Fruit fly (Drosophila melanogaster) whole organism, adult: ENCODE measurements around the gene CG14811.
A peak's percentile ranks its signal among the peaks of the same experiment; 100 is the strongest.

ENCODE experiments used
- CG11617 ChIP-seq: fragments of 200-800 bp; sonication (Bioruptor generic); optimal IDR thresholded peaks from 2 replicates; lab custom pipeline; 2017; ENCODE audit warnings: mild to moderate bottlenecking, missing biosample characterization, missing genetic modification reagents, missing genetic modification characterization
- CG12768 ChIP-seq: fragments of 200-800 bp; sonication (Bioruptor generic); optimal IDR thresholded peaks from 2 replicates; lab custom pipeline; 2017; ENCODE audit warnings: missing biosample characterization, missing genetic modification characterization, mild to moderate bottlenecking, moderate library complexity, missing genetic modification reagents
- CG14711 ChIP-seq: fragments of 200-800 bp; sonication (Bioruptor generic); optimal IDR thresholded peaks from 2 replicates; lab custom pipeline; 2018; ENCODE audit warnings: missing biosample characterization, mild to moderate bottlenecking, missing genetic modification characterization, moderate library complexity
- CG1620 ChIP-seq: fragments of 200-800 bp; sonication (Bioruptor generic); optimal IDR thresholded peaks from 2 replicates; lab custom pipeline; 2016; ENCODE audit warnings: missing biosample characterization, missing genetic modification characterization
- CG33017 ChIP-seq: fragments of 200-800 bp; sonication (Bioruptor generic); optimal IDR thresholded peaks from 2 replicates; lab custom pipeline; 2018; ENCODE audit warnings: missing biosample characterization, mild to moderate bottlenecking, missing genetic modification characterization, moderate library complexity
- CG5204 ChIP-seq: fragments of 200-800 bp; sonication (Bioruptor generic); optimal IDR thresholded peaks from 2 replicates; lab custom pipeline; 2016; ENCODE audit warnings: missing biosample characterization, missing genetic modification characterization
- CG7045 ChIP-seq: fragments of 200-800 bp; sonication (Bioruptor generic); optimal IDR thresholded peaks from 2 replicates; lab custom pipeline; 2017; ENCODE audit warnings: missing biosample characterization, mild to moderate bottlenecking, missing genetic modification characterization
- CG7101 ChIP-seq: fragments of 200-800 bp; sonication (Bioruptor generic); optimal IDR thresholded peaks from 2 replicates; lab custom pipeline; 2018; ENCODE audit warnings: missing biosample characterization, mild to moderate bottlenecking, missing genetic modification characterization, moderate library complexity
- Clk ChIP-seq: fragments of 200-800 bp; sonication (Bioruptor generic); optimal IDR thresholded peaks from 2 replicates; lab custom pipeline; 2017; ENCODE audit warnings: missing biosample characterization, missing genetic modification characterization
- Crg-1 ChIP-seq: fragments of 200-800 bp; sonication (Bioruptor generic); optimal IDR thresholded peaks from 2 replicates; lab custom pipeline; 2016; ENCODE audit warnings: missing biosample characterization, missing genetic modification characterization
- Hr96 ChIP-seq: fragments of 200-800 bp; sonication (Bioruptor generic); optimal IDR thresholded peaks from 2 replicates; lab custom pipeline; 2016; ENCODE audit warnings: missing biosample characterization, missing genetic modification characterization
- Mnt ChIP-seq: fragments of 200-800 bp; sonication (Bioruptor generic); optimal IDR thresholded peaks from 2 replicates; lab custom pipeline; 2016; ENCODE audit warnings: missing biosample characterization, mild to moderate bottlenecking, missing genetic modification characterization
- bab1 ChIP-seq: fragments of 200-800 bp; sonication (Bioruptor generic); optimal IDR thresholded peaks from 3 replicates; lab custom pipeline; 2019; ENCODE audit warnings: missing biosample characterization, mild to moderate bottlenecking, missing genetic modification characterization, moderate library complexity
- cic ChIP-seq: fragments of 200-800 bp; sonication (Bioruptor generic); optimal IDR thresholded peaks from 2 replicates; lab custom pipeline; 2017; ENCODE audit warnings: missing biosample characterization, mild to moderate bottlenecking, missing genetic modification characterization, moderate library complexity
- cnc ChIP-seq, 2 experiments: fragments of >200 bp; optimal IDR thresholded peaks; 2 replicates each; lab custom pipeline; 2017
- kay ChIP-seq: fragments of 200-800 bp; sonication (Bioruptor generic); peaks from one replicate; lab custom pipeline; 2016; ENCODE audit warnings: missing biosample characterization, missing genetic modification characterization, borderline replicate concordance
- ovo ChIP-seq: fragments of 200-800 bp; sonication (Bioruptor generic); optimal IDR thresholded peaks from 2 replicates; lab custom pipeline; 2016; ENCODE audit warnings: missing biosample characterization, missing genetic modification characterization
- pad ChIP-seq: fragments of 200-800 bp; sonication (Bioruptor generic); optimal IDR thresholded peaks from 3 replicates; lab custom pipeline; 2017; ENCODE audit warnings: missing biosample characterization, missing genetic modification characterization, mild to moderate bottlenecking, moderate library complexity, missing genetic modification reagents
- tj ChIP-seq: fragments of 200-800 bp; sonication (Bioruptor generic); optimal IDR thresholded peaks from 3 replicates; lab custom pipeline; 2017; ENCODE audit warnings: missing biosample characterization, mild to moderate bottlenecking, missing genetic modification characterization, moderate library complexity
- toe ChIP-seq: fragments of 200-800 bp; sonication (Bioruptor generic); optimal IDR thresholded peaks from 2 replicates; lab custom pipeline; 2016; ENCODE audit warnings: missing biosample characterization, missing genetic modification characterization

Gene CG14811

dm6 chrX:1821039-1821438 is 1.1 kb downstream of the CG14811 start:
- TF ChIP-seq pad (GFP tag; lab: Kevin White, UChicago), result no peak
- TF ChIP-seq bab1 (GFP tag; lab: Kevin White, UChicago), result peak; percentile 36
- TF ChIP-seq CG7101 (tag; lab: Kevin White, UChicago), result no peak
- TF ChIP-seq ovo (GFP tag; lab: Kevin White, UChicago), result no peak
- no peak for TF ChIP-seq CG12768 (GFP tag; lab: Kevin White, UChicago)
- no peak for TF ChIP-seq Mnt
- no peak for TF ChIP-seq cic (GFP tag; lab: Kevin White, UChicago)

dm6 chrX:1820241-1820640 is 1.9 kb downstream of the CG14811 start, which contains the start of gene CG14810:
TSS of gene CG14810 (minus strand) at chrX:1820341.
- TF ChIP-seq Crg-1 (no peak), CG1620 (GFP tag; lab: Kevin White, UChicago) (no peak), CG7045 (GFP tag; lab: Kevin White, UChicago) (no peak), bab1 (GFP tag; lab: Kevin White, UChicago) (no peak), tj (GFP tag; lab: Kevin White, UChicago) (no peak), cnc (optimal IDR thresholded peaks at IDR 0.05; lab: Kevin White, UChicago) (no peak), ovo (GFP tag; lab: Kevin White, UChicago) (no peak), Clk (GFP tag; lab: Kevin White, UChicago) (no peak)

dm6 chrX:1819026-1819425 is 3.2 kb downstream of the CG14811 start:
- TF ChIP-seq bab1 (GFP tag; lab: Kevin White, UChicago), result peak; percentile 68
- TF ChIP-seq kay, result peak; percentile 39
- no peak for TF ChIP-seq pad (GFP tag; lab: Kevin White, UChicago)

- TF ChIP-seq kay (no peak), tj (GFP tag; lab: Kevin White, UChicago) (no peak), CG33017 (tag; lab: Kevin White, UChicago) (no peak), Hr96 (GFP tag; lab: Kevin White, UChicago) (no peak), Clk (GFP tag; lab: Kevin White, UChicago) (no peak), pad (GFP tag; lab: Kevin White, UChicago) (peak; percentile 32), bab1 (GFP tag; lab: Kevin White, UChicago) (no peak), CG1620 (GFP tag; lab: Kevin White, UChicago) (no peak)
Observed at dm6 chrX:1811173-1811572, 11.0 kb downstream of the CG14811 start.

- TF ChIP-seq CG11617 (GFP tag; lab: Kevin White, UChicago), result no peak
- TF ChIP-seq Hr96 (GFP tag; lab: Kevin White, UChicago), result no peak
- TF ChIP-seq CG1620 (GFP tag; lab: Kevin White, UChicago), result no peak
- no peak for TF ChIP-seq CG7045 (GFP tag; lab: Kevin White, UChicago)
- TF ChIP-seq CG7101 (tag; lab: Kevin White, UChicago), result no peak
- TF ChIP-seq bab1 (GFP tag; lab: Kevin White, UChicago), result no peak
- TF ChIP-seq kay, result no peak
- TF ChIP-seq cnc (optimal IDR thresholded peaks at IDR 0.05; lab: Kevin White, UChicago), result no peak
- no peak for TF ChIP-seq toe
- no peak for TF ChIP-seq CG12768 (GFP tag; lab: Kevin White, UChicago)
- no peak for TF ChIP-seq cic (GFP tag; lab: Kevin White, UChicago)
- no peak for TF ChIP-seq CG5204
- TF ChIP-seq pad (GFP tag; lab: Kevin White, UChicago), result no peak
- TF ChIP-seq tj (GFP tag; lab: Kevin White, UChicago), result no peak
- TF ChIP-seq CG33017 (tag; lab: Kevin White, UChicago), result no peak
- TF ChIP-seq Crg-1, result no peak
- TF ChIP-seq CG14711 (tag; lab: Kevin White, UChicago), result no peak
- TF ChIP-seq ovo (GFP tag; lab: Kevin White, UChicago), result no peak
- no peak for TF ChIP-seq Clk (GFP tag; lab: Kevin White, UChicago)
Observed at dm6 chrX:1793793-1794358, 28.3 kb downstream of the CG14811 start.

- TF ChIP-seq Hr96 (GFP tag; lab: Kevin White, UChicago), result no peak
- TF ChIP-seq tj (GFP tag; lab: Kevin White, UChicago), result no peak
- no peak for TF ChIP-seq CG7045 (GFP tag; lab: Kevin White, UChicago)
- no peak for TF ChIP-seq CG11617 (GFP tag; lab: Kevin White, UChicago)
- TF ChIP-seq cnc (optimal IDR thresholded peaks at IDR 0.05; lab: Kevin White, UChicago), result no peak
- no peak for TF ChIP-seq CG1620 (GFP tag; lab: Kevin White, UChicago)
- no peak for TF ChIP-seq Clk (GFP tag; lab: Kevin White, UChicago)
- no peak for TF ChIP-seq pad (GFP tag; lab: Kevin White, UChicago)
- TF ChIP-seq CG14711 (tag; lab: Kevin White, UChicago), result no peak
- TF ChIP-seq kay, result no peak
- no peak for TF ChIP-seq CG5204
- TF ChIP-seq CG7101 (tag; lab: Kevin White, UChicago), result no peak
- no peak for TF ChIP-seq CG12768 (GFP tag; lab: Kevin White, UChicago)
- no peak for TF ChIP-seq cic (GFP tag; lab: Kevin White, UChicago)
- no peak for TF ChIP-seq toe
- TF ChIP-seq Mnt, result no peak
- no peak for TF ChIP-seq CG33017 (tag; lab: Kevin White, UChicago)
- TF ChIP-seq bab1 (GFP tag; lab: Kevin White, UChicago), result no peak
- TF ChIP-seq Crg-1, result no peak
- no peak for TF ChIP-seq ovo (GFP tag; lab: Kevin White, UChicago)
Observed at dm6 chrX:1789266-1789665, 32.9 kb downstream of the CG14811 start, which contains the start of gene CG32806. TSS of gene CG32806 (plus strand) at chrX:1789566.
